Fruit fly (Drosophila melanogaster) whole organism, embryonic: Measurements from ENCODE around the gene CG14742.

ENCODE experiments used
- Atf3 ChIP-seq: fragments of 200-800 bp; sonication (Bioruptor generic); optimal IDR thresholded peaks from 3 replicates; lab custom pipeline; 2016; ENCODE audit warnings: missing biosample characterization, missing genetic modification characterization
- Atf6 ChIP-seq: fragments of 200-800 bp; sonication (Bioruptor generic); IDR thresholded peaks from 2 replicates; pipeline ENCODE4 v1.3.6; 2022; ENCODE audit warnings: missing biosample characterization, missing genetic modification characterization
- CG10979 ChIP-seq: fragments of 200-800 bp; sonication (Bioruptor generic); optimal IDR thresholded peaks from 2 replicates; lab custom pipeline; 2018; ENCODE audit warnings: missing biosample characterization, mild to moderate bottlenecking, missing genetic modification characterization, moderate library complexity
- CG12219 ChIP-seq: fragments of 200-800 bp; sonication (Bioruptor generic); optimal IDR thresholded peaks from 3 replicates; lab custom pipeline; 2018; ENCODE audit warnings: missing biosample characterization, mild to moderate bottlenecking, missing genetic modification characterization
- CG12942 ChIP-seq: fragments of 200-800 bp; sonication (Bioruptor generic); optimal IDR thresholded peaks from 3 replicates; lab custom pipeline; 2016; ENCODE audit warnings: missing biosample characterization, missing genetic modification characterization
- CG13287 ChIP-seq: fragments of 200-800 bp; sonication (Bioruptor generic); IDR thresholded peaks from 2 replicates; pipeline ENCODE4 v1.3.6; 2022; ENCODE audit warnings: missing biosample characterization, missing genetic modification characterization; ENCODE audit not compliant: partially characterized antibody
- CG1529 ChIP-seq: fragments of 200-800 bp; sonication (Bioruptor generic); optimal IDR thresholded peaks from 3 replicates; lab custom pipeline; 2018; ENCODE audit warnings: missing biosample characterization, missing genetic modification characterization
- CG17829 ChIP-seq: fragments of 200-800 bp; optimal IDR thresholded peaks from 2 replicates; lab custom pipeline; 2019; ENCODE audit warnings: missing biosample characterization, mild to moderate bottlenecking, missing genetic modification characterization, moderate library complexity
- CG2120 ChIP-seq: fragments of 200-800 bp; sonication (Bioruptor generic); optimal IDR thresholded peaks from 3 replicates; lab custom pipeline; 2016; ENCODE audit warnings: missing biosample characterization, missing genetic modification characterization
- CG32532 ChIP-seq: fragments of 200-800 bp; sonication (Bioruptor generic); IDR thresholded peaks from 2 replicates; pipeline ENCODE4 v1.3.6; 2022; ENCODE audit warnings: missing biosample characterization, missing genetic modification characterization
- CG34224 ChIP-seq: fragments of 200-800 bp; sonication (Bioruptor generic); IDR thresholded peaks from 3 replicates; pipeline ENCODE4 v1.3.6; 2022; ENCODE audit warnings: missing biosample characterization, missing genetic modification characterization; ENCODE audit not compliant: partially characterized antibody
- CG34422 ChIP-seq: fragments of 200-800 bp; sonication (Bioruptor generic); IDR thresholded peaks from 3 replicates; pipeline ENCODE4 v1.3.6; 2022; ENCODE audit warnings: missing biosample characterization, missing genetic modification characterization
- CG6654 ChIP-seq: fragments of 200-800 bp; sonication (Bioruptor generic); optimal IDR thresholded peaks from 2 replicates; lab custom pipeline; 2017; ENCODE audit warnings: missing biosample characterization, mild to moderate bottlenecking, missing genetic modification characterization
- CG6854 ChIP-seq: fragments of 200-800 bp; sonication (Bioruptor generic); optimal IDR thresholded peaks from 3 replicates; lab custom pipeline; 2017; ENCODE audit warnings: missing biosample characterization, mild to moderate bottlenecking, missing genetic modification characterization
- CG7271 ChIP-seq: fragments of 200-800 bp; sonication (Bioruptor generic); optimal IDR thresholded peaks from 2 replicates; lab custom pipeline; 2018; ENCODE audit warnings: missing biosample characterization, mild to moderate bottlenecking, missing genetic modification characterization, moderate library complexity
- CHES-1-like ChIP-seq: fragments of 200-800 bp; sonication (Bioruptor generic); optimal IDR thresholded peaks from 2 replicates; lab custom pipeline; 2016; ENCODE audit warnings: missing biosample characterization, missing genetic modification characterization
- D19B ChIP-seq: fragments of 200-800 bp; sonication (Bioruptor generic); optimal IDR thresholded peaks from 2 replicates; lab custom pipeline; 2017; ENCODE audit warnings: missing biosample characterization, mild to moderate bottlenecking, missing genetic modification characterization
- Doc3 ChIP-seq: fragments of 200-800 bp; sonication (Bioruptor generic); IDR thresholded peaks from 3 replicates; pipeline ENCODE4 v1.3.6; 2022; ENCODE audit warnings: missing biosample characterization, missing genetic modification characterization; ENCODE audit not compliant: partially characterized antibody
- E2f1 ChIP-seq: fragments of 200-800 bp; sonication (Bioruptor generic); IDR thresholded peaks from 2 replicates; pipeline ENCODE4 v1.3.6; 2022; ENCODE audit warnings: missing biosample characterization, missing genetic modification characterization
- Fer1 ChIP-seq: fragments of 200-800 bp; sonication (Bioruptor generic); optimal IDR thresholded peaks from 2 replicates; lab custom pipeline; 2017; ENCODE audit warnings: missing biosample characterization, mild to moderate bottlenecking, missing genetic modification characterization
- GATAe ChIP-seq: fragments of 200-800 bp; sonication (Bioruptor generic); conservative IDR thresholded peaks from 2 replicates; pipeline ENCODE4 v1.3.6; 2022; ENCODE audit warnings: missing biosample characterization, missing genetic modification characterization
- HLH3B ChIP-seq: fragments of 200-800 bp; sonication (Bioruptor generic); IDR thresholded peaks from 2 replicates; pipeline ENCODE4 v1.3.6; 2022; ENCODE audit warnings: missing biosample characterization, missing genetic modification characterization
- Hmr ChIP-seq: fragments of 200-800 bp; sonication (Bioruptor generic); optimal IDR thresholded peaks from 3 replicates; lab custom pipeline; 2017; ENCODE audit warnings: mild to moderate bottlenecking, missing biosample characterization, missing genetic modification reagents, missing genetic modification characterization
- Hsf ChIP-seq: fragments of 200-800 bp; sonication (Bioruptor generic); optimal IDR thresholded peaks from 3 replicates; lab custom pipeline; 2016; ENCODE audit warnings: missing biosample characterization, missing genetic modification characterization
- Jarid2 ChIP-seq: fragments of 200-800 bp; sonication (Bioruptor generic); optimal IDR thresholded peaks from 3 replicates; lab custom pipeline; 2017; ENCODE audit warnings: mild to moderate bottlenecking, missing biosample characterization, missing genetic modification reagents, missing genetic modification characterization
- Mes4 ChIP-seq: fragments of 200-800 bp; sonication (Bioruptor generic); optimal IDR thresholded peaks from 2 replicates; lab custom pipeline; 2016; ENCODE audit warnings: missing biosample characterization, missing genetic modification characterization
- NK7.1 ChIP-seq: fragments of 200-800 bp; sonication (Bioruptor generic); optimal IDR thresholded peaks from 3 replicates; lab custom pipeline; 2016; ENCODE audit warnings: missing biosample characterization, missing genetic modification characterization
- Rfx ChIP-seq: fragments of 200-800 bp; sonication (Bioruptor generic); IDR thresholded peaks from 2 replicates; pipeline ENCODE4 v1.3.6; 2022; ENCODE audit warnings: missing biosample characterization, missing genetic modification characterization
- Spps ChIP-seq: fragments of 200-800 bp; sonication (Bioruptor generic); optimal IDR thresholded peaks from 2 replicates; lab custom pipeline; 2018; ENCODE audit warnings: missing biosample characterization, mild to moderate bottlenecking, missing genetic modification characterization
- Sry-β ChIP-seq: fragments of 200-800 bp; sonication (Bioruptor generic); optimal IDR thresholded peaks from 2 replicates; lab custom pipeline; 2018; ENCODE audit warnings: missing biosample characterization, mild to moderate bottlenecking, missing genetic modification characterization, moderate library complexity
- Trl ChIP-seq, 3 experiments: fragments of >200 bp in 2 of 3; fragments of 200-800 bp in 1 of 3; sonication (Bioruptor generic) in 1 of 3; optimal IDR thresholded peaks; 2 replicates in 1 of 3; 3 replicates in 2 of 3; lab custom pipeline; 2016 to 2017; ENCODE audit warnings: missing biosample characterization in 1 of 3, missing genetic modification characterization in 1 of 3
- ac ChIP-seq: fragments of 200-800 bp; sonication (Bioruptor generic); optimal IDR thresholded peaks from 3 replicates; lab custom pipeline; 2017; ENCODE audit warnings: missing biosample characterization, mild to moderate bottlenecking, missing genetic modification characterization
- ato ChIP-seq: fragments of 200-800 bp; sonication (Bioruptor generic); IDR thresholded peaks from 2 replicates; pipeline ENCODE4 v1.3.6; 2022; ENCODE audit warnings: missing biosample characterization, missing genetic modification characterization; ENCODE audit not compliant: partially characterized antibody
- chn ChIP-seq: fragments of 200-800 bp; sonication (Bioruptor generic); optimal IDR thresholded peaks from 2 replicates; lab custom pipeline; 2016; ENCODE audit warnings: missing biosample characterization, missing genetic modification characterization
- croc ChIP-seq: fragments of 200-800 bp; sonication (Bioruptor generic); conservative IDR thresholded peaks from 3 replicates; pipeline ENCODE4 v1.3.6; 2022; ENCODE audit warnings: missing biosample characterization, missing genetic modification characterization
- dan ChIP-seq: fragments of 200-800 bp; sonication (Bioruptor generic); IDR thresholded peaks from 2 replicates; pipeline ENCODE4 v1.3.6; 2022; ENCODE audit warnings: missing biosample characterization, missing genetic modification characterization
- gsb ChIP-seq: fragments of 200-800 bp; sonication (Bioruptor generic); IDR thresholded peaks from 2 replicates; pipeline ENCODE4 v1.3.6; 2022; ENCODE audit warnings: missing biosample characterization, missing genetic modification characterization
- gsb-n ChIP-seq: fragments of 200-800 bp; sonication (Bioruptor generic); optimal IDR thresholded peaks from 3 replicates; lab custom pipeline; 2018; ENCODE audit warnings: missing biosample characterization, mild to moderate bottlenecking, missing genetic modification characterization
- ind ChIP-seq: fragments of 200-800 bp; sonication (Bioruptor generic); optimal IDR thresholded peaks from 3 replicates; lab custom pipeline; 2016; ENCODE audit warnings: missing biosample characterization, missing genetic modification characterization
- nmo ChIP-seq: fragments of 200-800 bp; sonication (Bioruptor generic); optimal IDR thresholded peaks from 2 replicates; lab custom pipeline; 2018; ENCODE audit warnings: missing biosample characterization, mild to moderate bottlenecking, missing genetic modification characterization, moderate library complexity
- oc ChIP-seq: fragments of 200-800 bp; sonication (Bioruptor generic); optimal IDR thresholded peaks from 2 replicates; lab custom pipeline; 2018; ENCODE audit warnings: missing biosample characterization, mild to moderate bottlenecking, missing genetic modification characterization, moderate library complexity
- pnt ChIP-seq: fragments of 200-800 bp; sonication (Bioruptor generic); optimal IDR thresholded peaks from 3 replicates; lab custom pipeline; 2016; ENCODE audit warnings: missing biosample characterization, missing genetic modification characterization
- ranshi ChIP-seq: fragments of 200-800 bp; sonication (Bioruptor generic); IDR thresholded peaks from 2 replicates; pipeline ENCODE4 v1.3.6; 2022; ENCODE audit warnings: missing biosample characterization, missing genetic modification characterization
- repo ChIP-seq: fragments of 200-800 bp; sonication (Bioruptor generic); optimal IDR thresholded peaks from 2 replicates; lab custom pipeline; 2016; ENCODE audit warnings: missing biosample characterization, missing genetic modification characterization
- sim ChIP-seq: fragments of 200-800 bp; sonication (Bioruptor generic); IDR thresholded peaks from 2 replicates; pipeline ENCODE4 v1.3.6; 2022; ENCODE audit warnings: missing biosample characterization, missing genetic modification characterization
- slp2 ChIP-seq: fragments of 200-800 bp; sonication (Bioruptor generic); optimal IDR thresholded peaks from 2 replicates; lab custom pipeline; 2016; ENCODE audit warnings: missing biosample characterization, missing genetic modification characterization
- sob ChIP-seq: fragments of 200-800 bp; sonication (Bioruptor generic); IDR thresholded peaks from 2 replicates; pipeline ENCODE4 v1.3.6; 2022; ENCODE audit warnings: missing biosample characterization, missing genetic modification characterization
- stc ChIP-seq: fragments of 200-800 bp; sonication (Bioruptor generic); IDR thresholded peaks from 2 replicates; pipeline ENCODE4 v1.3.6; 2022; ENCODE audit warnings: missing biosample characterization, missing genetic modification characterization
- trh ChIP-seq: fragments of 200-800 bp; sonication (Bioruptor generic); optimal IDR thresholded peaks from 2 replicates; lab custom pipeline; 2016; ENCODE audit warnings: missing biosample characterization, missing genetic modification characterization
- vnd ChIP-seq: fragments of 200-800 bp; sonication (Bioruptor generic); IDR thresholded peaks from 3 replicates; pipeline ENCODE4 v1.3.6; 2022; ENCODE audit warnings: missing biosample characterization, missing genetic modification characterization; ENCODE audit not compliant: partially characterized antibody

The CG14742 gene

dm6 chr3R:12221366-12221916, 7.1 kb downstream of the CG14742 start, which contains the start of gene CG4860 (continued):
- peak; percentile 6 for TF ChIP-seq Spps
- TF ChIP-seq NK7.1 (GFP tag; lab: Kevin White, UChicago), result peak; percentile 77
- peak; percentile 57 for TF ChIP-seq D19B (GFP tag; lab: Kevin White, UChicago)
- TF ChIP-seq CG2120 (GFP tag; lab: Kevin White, UChicago), result peak; percentile 96
- TF ChIP-seq ind (GFP tag; lab: Kevin White, UChicago), result peak; percentile 87
- TF ChIP-seq ac, result no peak
- TF ChIP-seq oc (tag; lab: Kevin White, UChicago), result no peak
- peak; percentile 10; the same call in 1 of the 2 replicates for TF ChIP-seq CG13287
- peak; percentile 95 for TF ChIP-seq CG32532 (GFP tag; lab: Robert Waterston, UW)
- peak; percentile 81 for TF ChIP-seq gsb-n (tag; lab: Kevin White, UChicago)
- TF ChIP-seq CG17829 (tag; lab: Kevin White, UChicago), result peak; percentile 85
- peak; percentile 36 for TF ChIP-seq trh (GFP tag; lab: Kevin White, UChicago)
- TF ChIP-seq repo (GFP tag; lab: Kevin White, UChicago), result peak; percentile 63
- TF ChIP-seq GATAe (GFP tag; lab: Robert Waterston, UW), result peak; percentile 58; the same call in 1 of the 2 replicates
- peak; percentile 70 for TF ChIP-seq Mes4 (GFP tag; lab: Kevin White, UChicago)
- TF ChIP-seq gsb (GFP tag; lab: Robert Waterston, UW), result peak; percentile 78; the same call in 1 of the 2 replicates
- no peak for TF ChIP-seq vnd (GFP tag; lab: Robert Waterston, UW)
- TF ChIP-seq Hsf (GFP tag; lab: Kevin White, UChicago), result peak; percentile 90
- TF ChIP-seq Sry-β (GFP tag; lab: Kevin White, UChicago), result no peak
- TF ChIP-seq ato, result no peak
- TF ChIP-seq CG6854 (GFP tag; lab: Kevin White, UChicago), result peak; percentile 62
- TF ChIP-seq chn, result peak; percentile 80
- peak; percentile 78 for TF ChIP-seq slp2 (GFP tag; lab: Kevin White, UChicago)
- TF ChIP-seq E2f1 (GFP tag; lab: Robert Waterston, UW), result peak; percentile 89
- TF ChIP-seq Atf6, result peak; percentile 89
- TF ChIP-seq CG1529 (GFP tag; lab: Kevin White, UChicago), result peak; percentile 65
- TF ChIP-seq CG7271 (tag; lab: Kevin White, UChicago), result peak; percentile 20
- no peak for TF ChIP-seq dan (GFP tag; lab: Robert Waterston, UW)
- TF ChIP-seq Trl (optimal IDR thresholded peaks at IDR 0.05; lab: Kevin White, UChicago), result no peak
- TF ChIP-seq Trl (GFP tag; optimal IDR thresholded peaks at IDR 0.05; lab: Kevin White, UChicago), result peak; percentile 92
- TF ChIP-seq CG34422, result peak; percentile 87
- TF ChIP-seq stc (GFP tag; lab: Robert Waterston, UW), result peak; percentile 83
- TF ChIP-seq CG12942 (GFP tag; lab: Kevin White, UChicago), result peak; percentile 80
- peak; percentile 81 for TF ChIP-seq CHES-1-like (GFP tag; lab: Kevin White, UChicago)
- TF ChIP-seq CG6654 (GFP tag; lab: Kevin White, UChicago), result peak; percentile 55
- TF ChIP-seq pnt (GFP tag; lab: Kevin White, UChicago), result peak; percentile 76
- peak; percentile 89 for TF ChIP-seq nmo (GFP tag; lab: Kevin White, UChicago)
- no peak for TF ChIP-seq CG34224 (GFP tag; lab: Robert Waterston, UW)
- TF ChIP-seq Fer1 (GFP tag; lab: Kevin White, UChicago), result no peak
- peak; percentile 76 for TF ChIP-seq CG10979 (tag; lab: Kevin White, UChicago)
- peak; percentile 57; the same call in 1 of the 2 replicates for TF ChIP-seq sim (GFP tag; lab: Robert Waterston, UW)
- TF ChIP-seq croc (GFP tag; lab: Robert Waterston, UW), result peak; percentile 23; the same call in 1 of the 3 replicates
- peak; percentile 94 for TF ChIP-seq Rfx (GFP tag; lab: Robert Waterston, UW)
- TF ChIP-seq CG12219 (GFP tag; lab: Kevin White, UChicago), result peak; percentile 70
- peak; percentile 38 for TF ChIP-seq Jarid2 (GFP tag; lab: Kevin White, UChicago)
- TF ChIP-seq sob (GFP tag; lab: Robert Waterston, UW), result peak; percentile 90
- TF ChIP-seq ranshi (GFP tag; lab: Robert Waterston, UW), result peak; percentile 75; the same call in 1 of the 2 replicates
- peak; percentile 93 for TF ChIP-seq Hmr (GFP tag; lab: Kevin White, UChicago)
- TF ChIP-seq Doc3 (GFP tag; lab: Robert Waterston, UW), result no peak
- TF ChIP-seq Atf3 (GFP tag; lab: Kevin White, UChicago), result peak; percentile 75
- peak; percentile 86 for TF ChIP-seq HLH3B (GFP tag; lab: Robert Waterston, UW)
